Fruit fly (Drosophila melanogaster): Measurements from ENCODE around the gene betaNACtes6.
"Not testable (repeated sequence)": the region's sequence is repeated elsewhere in the genome, so short reads cannot be mapped to it uniquely, and the experiment has no call there.

betaNACtes6 gene

dm6 chrX:14317050-14317449, at the start of gene betaNACtes6:
TSS of gene betaNACtes6 (minus strand) at chrX:14317150.
- TF ChIP-seq Dll, CG8478, pan (optimal IDR thresholded peaks at IDR 0.05): not testable (repeated sequence)

DNA sequence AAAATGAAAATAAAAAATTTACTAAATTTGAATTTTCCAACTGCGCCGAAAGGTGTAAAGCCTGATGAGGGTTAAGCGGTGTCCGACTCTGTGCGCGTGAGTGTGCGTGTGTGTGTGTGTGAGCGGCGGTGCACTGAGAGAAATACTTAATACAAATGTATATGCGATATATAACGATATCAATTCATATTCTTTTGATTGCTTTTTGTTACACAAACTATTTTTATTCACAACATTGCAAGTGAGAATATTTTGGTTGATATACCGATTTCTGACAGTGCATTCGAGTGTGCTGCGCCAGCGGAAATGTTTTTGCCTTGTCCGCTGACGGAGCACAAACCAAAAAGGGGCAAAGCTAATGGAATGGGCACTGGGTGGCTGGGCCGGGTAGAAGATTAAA, 15.3 kb upstream of the betaNACtes6 start:
- TF ChIP-seq usp (GFP tag; optimal IDR thresholded peaks at IDR 0.05) (no peak), pan (optimal IDR thresholded peaks at IDR 0.05) (no peak), CG8478 (optimal IDR thresholded peaks at IDR 0.05) (no peak), psq (optimal IDR thresholded peaks at IDR 0.05) (no peak), EcR (GFP tag; optimal IDR thresholded peaks at IDR 0.05) (no peak), Dll (optimal IDR thresholded peaks at IDR 0.05) (no peak)

DNA sequence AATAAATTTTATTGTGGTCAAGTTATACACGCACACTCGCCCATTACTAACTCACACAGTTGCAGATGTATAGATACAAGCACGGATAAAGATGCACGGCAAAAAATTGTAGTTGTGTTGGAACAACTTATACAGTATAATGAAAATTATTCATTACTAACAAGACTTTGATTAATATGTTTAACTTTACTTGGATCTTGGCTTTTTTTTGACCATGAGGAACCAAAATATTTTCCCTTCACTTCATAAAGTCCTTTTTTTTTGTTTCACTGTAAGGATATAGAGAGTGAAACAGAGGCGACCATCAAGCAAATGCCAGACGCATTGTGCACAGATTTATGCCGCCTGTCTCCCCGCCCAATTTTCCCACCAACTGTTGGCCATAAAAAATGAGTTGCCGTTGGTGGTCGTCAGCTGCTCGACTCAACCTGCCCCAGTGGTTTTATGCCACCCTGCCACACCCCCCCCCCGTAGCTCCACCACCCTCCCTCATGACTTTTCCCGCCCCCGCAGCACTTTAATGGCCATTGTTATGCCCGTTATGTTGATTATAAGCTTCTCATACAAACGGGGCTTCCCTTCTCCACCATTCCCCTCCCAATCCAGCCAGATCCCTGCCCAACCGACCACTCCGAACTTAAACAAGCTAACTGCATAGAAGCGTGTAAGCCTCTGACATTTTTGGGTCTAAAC, 14.7 kb upstream of the betaNACtes6 start:
- TF ChIP-seq usp (GFP tag; optimal IDR thresholded peaks at IDR 0.05) (no peak), pan (optimal IDR thresholded peaks at IDR 0.05) (no peak)

DNA sequence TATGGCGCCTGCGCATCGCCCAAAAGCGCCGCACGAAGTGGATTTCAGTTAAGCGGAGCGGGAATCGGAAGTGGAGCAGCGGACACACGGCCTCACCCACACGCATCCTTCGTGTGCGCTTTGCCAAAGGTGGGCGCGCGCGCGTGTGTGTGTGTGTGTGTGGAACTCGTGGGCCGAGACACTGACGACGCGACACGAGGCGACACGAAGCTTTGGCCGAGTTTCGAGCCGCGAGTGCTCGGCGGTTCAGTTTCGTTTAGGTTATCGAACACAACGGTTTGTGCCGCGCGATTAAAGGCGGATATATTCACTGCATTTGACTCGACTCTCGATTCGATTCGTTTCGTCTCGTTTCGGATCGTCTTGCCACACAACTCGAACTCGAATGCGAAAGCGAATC, 5.0 kb upstream of the betaNACtes6 start, which contains the start of gene dpr8:
dpr8 (plus strand) TSS at position 264 of the 400 bp plus-strand sequence.
- TF ChIP-seq pan (optimal IDR thresholded peaks at IDR 0.05): no peak
- no peak for TF ChIP-seq EcR (GFP tag; optimal IDR thresholded peaks at IDR 0.05)
- TF ChIP-seq usp (GFP tag; optimal IDR thresholded peaks at IDR 0.05): no peak
- TF ChIP-seq psq (optimal IDR thresholded peaks at IDR 0.05): no peak
- no peak for TF ChIP-seq Dll (optimal IDR thresholded peaks at IDR 0.05)
- no peak for TF ChIP-seq CG8478 (optimal IDR thresholded peaks at IDR 0.05)

DNA sequence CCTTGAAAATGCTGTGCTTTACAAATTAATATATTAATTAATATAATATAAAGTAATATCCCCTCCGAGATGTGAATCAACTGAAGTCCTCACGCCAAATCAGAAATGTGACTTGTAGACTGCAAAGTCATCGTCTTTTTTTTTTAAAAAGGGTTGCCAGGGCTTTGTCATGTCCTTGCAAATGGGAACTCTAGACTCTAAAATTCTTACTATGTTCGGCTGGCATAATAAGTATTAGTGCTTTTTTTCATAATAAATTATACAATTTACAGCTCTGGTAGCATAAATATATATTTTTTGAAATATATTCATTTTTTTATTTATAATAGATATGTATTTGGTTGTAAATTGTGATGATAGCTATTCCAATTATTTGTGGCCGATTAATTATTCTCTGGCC, 1.5 kb downstream of the betaNACtes6 start, which contains the start of gene betaNACtes2:
betaNACtes2 (minus strand) TSS at position 101 of the 400 bp plus-strand sequence.
- TF ChIP-seq pan (optimal IDR thresholded peaks at IDR 0.05); usp (GFP tag; optimal IDR thresholded peaks at IDR 0.05); psq (optimal IDR thresholded peaks at IDR 0.05): not testable (repeated sequence)

DNA sequence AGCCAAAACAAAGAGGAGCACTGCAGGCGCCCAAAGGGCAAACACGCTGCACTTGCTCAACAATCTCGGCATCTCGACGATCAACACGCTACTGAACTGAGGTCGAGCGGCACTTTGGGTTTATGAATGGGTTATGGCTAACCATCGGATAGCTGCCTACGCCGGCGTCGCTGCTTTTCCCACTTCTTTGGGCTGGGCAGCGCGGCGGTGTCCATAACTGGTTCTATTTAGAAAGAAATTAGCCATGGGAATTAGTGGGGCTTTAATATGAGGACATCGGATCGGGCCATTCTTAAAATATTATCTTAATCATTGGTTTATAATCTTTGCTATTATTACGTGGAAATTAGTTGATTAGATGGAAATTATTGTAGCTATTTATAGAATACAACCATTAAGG, 27.7 kb downstream of the betaNACtes6 start, which contains the start of gene CG9400:
CG9400 (minus strand) TSS at position 101 of the 400 bp plus-strand sequence.
- TF ChIP-seq EcR (GFP tag; optimal IDR thresholded peaks at IDR 0.05) (no peak), CG8478 (optimal IDR thresholded peaks at IDR 0.05) (no peak), psq (optimal IDR thresholded peaks at IDR 0.05) (no peak), Dll (optimal IDR thresholded peaks at IDR 0.05) (no peak), usp (GFP tag; optimal IDR thresholded peaks at IDR 0.05) (no peak), pan (optimal IDR thresholded peaks at IDR 0.05) (no peak)

DNA sequence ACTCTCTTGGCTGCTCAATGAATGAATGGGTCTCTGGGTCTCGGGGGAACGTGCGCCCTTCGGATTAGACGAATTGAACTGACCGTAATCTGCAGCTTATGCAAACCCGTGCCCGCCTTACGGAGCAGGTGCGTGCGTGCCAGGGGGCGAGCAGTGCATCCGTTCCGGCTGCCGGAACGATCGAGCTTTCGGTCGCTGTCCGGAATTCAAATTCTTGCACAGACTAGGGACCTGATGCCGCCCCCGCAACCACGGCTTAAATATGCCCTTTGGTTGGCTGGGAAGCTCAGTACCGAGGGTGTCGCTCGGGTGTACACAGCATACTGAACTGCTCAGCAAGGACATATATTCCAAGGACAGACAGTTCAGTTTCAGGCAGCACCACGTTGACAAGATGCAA, 39.5 kb downstream of the betaNACtes6 start, which contains the start of gene Muc12Ea:
Muc12Ea (plus strand) TSS at position 301 of the 400 bp plus-strand sequence.
- TF ChIP-seq pan (optimal IDR thresholded peaks at IDR 0.05) (no peak), usp (GFP tag; optimal IDR thresholded peaks at IDR 0.05) (no peak), psq (optimal IDR thresholded peaks at IDR 0.05) (no peak), Dll (optimal IDR thresholded peaks at IDR 0.05) (no peak), EcR (GFP tag; optimal IDR thresholded peaks at IDR 0.05) (no peak)

Data from whole organism.